Fruit fly (Drosophila melanogaster): ENCODE measurements around the gene CG45012.
A peak's percentile ranks its signal among the peaks of the same experiment; 100 is the strongest.

dm6 chr2L:11849658-11850057, 15.2 kb downstream of the CG45012 start, which contains the start of gene Mal-B2:
- TF ChIP-seq toe (GFP tag; optimal IDR thresholded peaks at IDR 0.05) (no peak), pad (GFP tag; optimal IDR thresholded peaks at IDR 0.05) (no peak), CG7101 (tag; optimal IDR thresholded peaks at IDR 0.05) (peak; percentile 25), CG11617 (GFP tag; optimal IDR thresholded peaks at IDR 0.05) (no peak), CG7045 (GFP tag; optimal IDR thresholded peaks at IDR 0.05) (no peak), tj (GFP tag; optimal IDR thresholded peaks at IDR 0.05) (no peak)
